Worm (Caenorhabditis elegans): Measurements from ENCODE around the gene srw-84.

ce11 chrV:19398396-19398795, 17.3 kb downstream of the srw-84 start:
- TF ChIP-seq ztf-11 (tag; optimal IDR thresholded peaks at IDR 0.05) (no peak), nhr-23 (tag; optimal IDR thresholded peaks at IDR 0.05) (no peak), snpc-4 (tag; optimal IDR thresholded peaks at IDR 0.05) (no peak), ztf-4 (tag; optimal IDR thresholded peaks at IDR 0.05) (no peak), unc-39 (tag; optimal IDR thresholded peaks at IDR 0.05) (no peak), nhr-77 (tag; optimal IDR thresholded peaks at IDR 0.05) (no peak)
